Worm (Caenorhabditis elegans) whole organism, late embryonic: Measurements from ENCODE around the gene dnc-3.

Experiments
- C08G9.2 ChIP-seq: sonication (generic microtip); optimal IDR thresholded peaks from 2 replicates; lab custom pipeline; 2016; ENCODE audit warnings: mild to moderate bottlenecking, missing genetic modification characterization, moderate library complexity, missing compliant biosample characterization
- F13H6.1 ChIP-seq: sonication (generic microtip); optimal IDR thresholded peaks from 2 replicates; lab custom pipeline; 2016; ENCODE audit warnings: missing genetic modification characterization, missing compliant biosample characterization
- T23F11.4 ChIP-seq: fragments of 200-800 bp; sonication (Bioruptor generic); optimal IDR thresholded peaks from 2 replicates; lab custom pipeline; 2018; ENCODE audit warnings: mild to moderate bottlenecking, missing genetic modification characterization, missing compliant biosample characterization
- Y22D7AL.16 ChIP-seq: sonication (generic microtip); optimal IDR thresholded peaks from 2 replicates; lab custom pipeline; 2016; ENCODE audit warnings: missing genetic modification characterization, missing compliant biosample characterization
- ahr-1 ChIP-seq: sonication (generic microtip); optimal IDR thresholded peaks from 2 replicates; lab custom pipeline; 2016; ENCODE audit warnings: missing genetic modification characterization, missing compliant biosample characterization
- ama-1 ChIP-seq: fragments of 150-350 bp; optimal IDR thresholded peaks from 2 replicates; lab custom pipeline; 2014
- ceh-14 ChIP-seq: sonication (generic microtip); optimal IDR thresholded peaks from 2 replicates; lab custom pipeline; 2016; ENCODE audit warnings: missing genotype, missing genetic modification characterization, missing compliant biosample characterization
- ceh-18 ChIP-seq: sonication (generic microtip); optimal IDR thresholded peaks from 2 replicates; lab custom pipeline; 2016; ENCODE audit warnings: missing genetic modification characterization, missing compliant biosample characterization
- ceh-31 ChIP-seq: sonication (generic microtip); optimal IDR thresholded peaks from 2 replicates; lab custom pipeline; 2016; ENCODE audit warnings: missing genetic modification characterization, missing compliant biosample characterization
- ceh-34 ChIP-seq: sonication (generic microtip); optimal IDR thresholded peaks from 2 replicates; lab custom pipeline; 2016; ENCODE audit warnings: mild to moderate bottlenecking, missing genetic modification characterization, missing compliant biosample characterization
- ceh-48 ChIP-seq: sonication (generic microtip); optimal IDR thresholded peaks from 2 replicates; lab custom pipeline; 2016; ENCODE audit warnings: missing genetic modification characterization, inconsistent platforms, missing compliant biosample characterization
- ceh-9 ChIP-seq: sonication (generic microtip); optimal IDR thresholded peaks from 2 replicates; lab custom pipeline; 2016; ENCODE audit warnings: mild to moderate bottlenecking, missing genetic modification characterization, inconsistent platforms, missing compliant biosample characterization
- elt-4 ChIP-seq: sonication (generic microtip); optimal IDR thresholded peaks from 2 replicates; lab custom pipeline; 2016; ENCODE audit warnings: missing genetic modification characterization, missing compliant biosample characterization
- fax-1 ChIP-seq: sonication (generic microtip); optimal IDR thresholded peaks from 2 replicates; lab custom pipeline; 2016; ENCODE audit warnings: missing genotype, missing genetic modification characterization, missing compliant biosample characterization
- hlh-13 ChIP-seq: fragments of 200-800 bp; sonication (Bioruptor generic); optimal IDR thresholded peaks from 2 replicates; lab custom pipeline; 2018; ENCODE audit warnings: mild to moderate bottlenecking, missing genetic modification characterization, missing compliant biosample characterization
- hlh-30 ChIP-seq: sonication (generic microtip); optimal IDR thresholded peaks from 2 replicates; lab custom pipeline; 2017; ENCODE audit warnings: antibody characterized with exemption, missing genetic modification characterization, missing compliant biosample characterization; ENCODE audit not compliant: insufficient read depth
- hlh-8 ChIP-seq: sonication (generic microtip); optimal IDR thresholded peaks from 2 replicates; lab custom pipeline; 2016; ENCODE audit warnings: missing genotype, missing genetic modification characterization, missing compliant biosample characterization
- lim-6 ChIP-seq: sonication (generic microtip); optimal IDR thresholded peaks from 2 replicates; lab custom pipeline; 2016; ENCODE audit warnings: missing genetic modification characterization, missing compliant biosample characterization
- mec-3 ChIP-seq: sonication (generic microtip); optimal IDR thresholded peaks from 2 replicates; lab custom pipeline; 2016; ENCODE audit warnings: borderline replicate concordance, missing genetic modification characterization, missing compliant biosample characterization
- nfya-1 ChIP-seq: sonication (generic microtip); optimal IDR thresholded peaks from 2 replicates; lab custom pipeline; 2017; ENCODE audit warnings: missing genetic modification characterization, mild to moderate bottlenecking, missing compliant biosample characterization, antibody characterized with exemption, moderate library complexity
- pha-4 ChIP-seq: fragments of 150-350 bp; optimal IDR thresholded peaks from 2 replicates; lab custom pipeline; 2018; ENCODE audit warnings: missing biosample characterization, missing genetic modification reagents, missing genetic modification characterization
- pros-1 ChIP-seq: fragments of 150-350 bp; optimal IDR thresholded peaks from 2 replicates; lab custom pipeline; 2014; ENCODE audit warnings: missing biosample characterization, missing genetic modification reagents, missing genetic modification characterization
- rnt-1 ChIP-seq: sonication (generic microtip); optimal IDR thresholded peaks from 2 replicates; lab custom pipeline; 2016; ENCODE audit warnings: missing genetic modification characterization, missing compliant biosample characterization
- sox-2 ChIP-seq: fragments of 200-800 bp; sonication (Bioruptor generic); IDR thresholded peaks from 2 replicates; pipeline ENCODE4 v1.3.6; 2022; ENCODE audit warnings: missing genetic modification reagents, missing genetic modification characterization, missing compliant biosample characterization
- tbx-2 ChIP-seq: sonication (generic microtip); optimal IDR thresholded peaks from 2 replicates; lab custom pipeline; 2016; ENCODE audit warnings: missing genetic modification characterization, missing compliant biosample characterization
- ttx-3 ChIP-seq: sonication (generic microtip); optimal IDR thresholded peaks from 2 replicates; lab custom pipeline; 2016; ENCODE audit warnings: missing genetic modification reagents, missing genetic modification characterization, missing compliant biosample characterization
- unc-3 ChIP-seq, 2 experiments: fragments of 200-800 bp in 1 of 2; sonication (Bioruptor generic) in 1 of 2; sonication (generic microtip) in 1 of 2; conservative IDR thresholded peaks in 1 of 2; optimal IDR thresholded peaks in 1 of 2; 2 replicates each; pipeline versions ENCODE4 v1.3.6 to Lab custom; 2016 to 2022; ENCODE audit warnings: missing compliant biosample characterization in 2 of 2, missing genetic modification characterization in 2 of 2, missing genetic modification reagents in 1 of 2
- unc-42 ChIP-seq: sonication (generic microtip); optimal IDR thresholded peaks from 2 replicates; lab custom pipeline; 2016; ENCODE audit warnings: missing genotype, missing genetic modification characterization, missing compliant biosample characterization
- zip-5 ChIP-seq: sonication (generic microtip); optimal IDR thresholded peaks from 2 replicates; lab custom pipeline; 2016; ENCODE audit warnings: missing genetic modification characterization, missing compliant biosample characterization

Gene dnc-3

ce11 chrII:3520988-3521850, 32.3 kb upstream of the dnc-3 start, which contains the start of gene W09G10.9 (continued):
- no peak for TF ChIP-seq hlh-8

ce11 chrII:3523547-3523946, 30.0 kb upstream of the dnc-3 start:
- TF ChIP-seq nfya-1 (tag; lab: Kevin White, UChicago) (peak; percentile 50), sox-2 (GFP tag; lab: Robert Waterston, UW) (peak; percentile 41; the same call in 1 of the 2 replicates), ceh-18 (tag; lab: Kevin White, UChicago) (peak; percentile 41), ceh-31 (peak; percentile 13), ceh-34 (tag; lab: Kevin White, UChicago) (peak; percentile 81), unc-42 (tag; lab: Kevin White, UChicago) (peak; percentile 27), tbx-2 (tag; lab: Kevin White, UChicago) (peak; percentile 18)

- TF ChIP-seq nfya-1 (tag; lab: Kevin White, UChicago) (no peak), mec-3 (tag; lab: Kevin White, UChicago) (no peak), ahr-1 (tag; lab: Kevin White, UChicago) (no peak), rnt-1 (tag; lab: Kevin White, UChicago) (no peak), hlh-13 (GFP tag; lab: Kevin White, UChicago) (no peak), hlh-30 (no peak), pha-4 (no peak), unc-42 (tag; lab: Kevin White, UChicago) (no peak)
- TF ChIP-seq, all 69 proteins: peak for 0
Observed at ce11 chrII:3524097-3524496, 29.4 kb upstream of the dnc-3 start, which contains the start of gene col-72. Gene col-72 (minus strand): TSS chrII:3524197.

ce11 chrII:3527460-3527859, 26.1 kb upstream of the dnc-3 start:
- peak; percentile 67 for TF ChIP-seq ceh-14 (tag; lab: Kevin White, UChicago)
- TF ChIP-seq lim-6, result peak; percentile 17
- TF ChIP-seq ttx-3 (tag; lab: Kevin White, UChicago), result no peak

- TF ChIP-seq ceh-48 (tag; lab: Kevin White, UChicago) (no peak), hlh-30 (no peak), ceh-34 (tag; lab: Kevin White, UChicago) (no peak), F13H6.1 (tag; lab: Kevin White, UChicago) (no peak), T23F11.4 (GFP tag; lab: Kevin White, UChicago) (no peak)
Observed at ce11 chrII:3528256-3528655, 25.3 kb upstream of the dnc-3 start, which contains the start of gene ncs-6. Gene ncs-6 (minus strand): TSS chrII:3528516.

ce11 chrII:3540151-3540550, 13.4 kb upstream of the dnc-3 start:
- no peak for TF ChIP-seq ttx-3 (tag; lab: Kevin White, UChicago)
- TF ChIP-seq zip-5 (tag; lab: Kevin White, UChicago), result no peak
- no peak for TF ChIP-seq ama-1 (lab: Kevin White, UChicago)
- no peak for TF ChIP-seq rnt-1 (tag; lab: Kevin White, UChicago)
- TF ChIP-seq T23F11.4 (GFP tag; lab: Kevin White, UChicago), result no peak
- no peak for TF ChIP-seq fax-1
- TF ChIP-seq tbx-2 (tag; lab: Kevin White, UChicago), result no peak

- TF ChIP-seq unc-3 (GFP tag; conservative IDR thresholded peaks at IDR 0.05; lab: Robert Waterston, UW) (no peak), unc-3 (tag; optimal IDR thresholded peaks at IDR 0.05; lab: Kevin White, UChicago) (no peak), F13H6.1 (tag; lab: Kevin White, UChicago) (no peak), ceh-14 (tag; lab: Kevin White, UChicago) (no peak), mec-3 (tag; lab: Kevin White, UChicago) (no peak), sox-2 (GFP tag; lab: Robert Waterston, UW) (no peak), tbx-2 (tag; lab: Kevin White, UChicago) (no peak), ahr-1 (tag; lab: Kevin White, UChicago) (no peak), ceh-9 (no peak), hlh-30 (no peak), pros-1 (tag; lab: Kevin White, UChicago) (no peak), elt-4 (tag; lab: Kevin White, UChicago) (no peak), Y22D7AL.16 (tag; lab: Kevin White, UChicago) (no peak), C08G9.2 (tag; lab: Kevin White, UChicago) (no peak)
Observed at ce11 chrII:3546381-3546931, 7.1 kb upstream of the dnc-3 start, which contains the start of gene apd-3. Gene apd-3 (minus strand): TSS chrII:3546431.
